Worm (Caenorhabditis elegans): ENCODE data around the gene Y102A11A.3.

The Y102A11A.3 gene

DNA sequence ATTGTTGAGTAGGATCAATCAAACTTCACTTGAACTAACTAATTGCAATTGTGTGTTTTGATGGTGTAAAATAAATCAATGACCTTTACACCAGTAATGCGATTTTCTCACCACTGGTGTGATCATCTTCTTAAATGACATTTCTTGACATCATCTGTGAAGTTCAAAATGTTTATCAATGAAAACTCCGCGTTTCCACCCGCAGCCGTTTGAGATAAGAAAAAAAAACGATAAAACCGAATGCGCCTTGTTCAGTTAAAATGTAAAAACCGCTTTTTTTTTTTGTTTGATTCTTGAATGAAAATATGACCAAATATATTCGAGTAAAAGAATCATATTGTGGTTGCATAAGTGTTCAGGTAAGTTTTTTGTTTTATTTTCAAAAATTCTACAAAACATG, 32.7 kb downstream of the Y102A11A.3 start, which contains the start of gene Y102A11A.1:
Gene Y102A11A.1 (plus strand): TSS at position 223 of the 400 bp plus-strand sequence.
- TF ChIP-seq nhr-12 (tag; optimal IDR thresholded peaks at IDR 0.05) (no peak), fos-1 (tag; optimal IDR thresholded peaks at IDR 0.05) (peak; percentile 23)

DNA sequence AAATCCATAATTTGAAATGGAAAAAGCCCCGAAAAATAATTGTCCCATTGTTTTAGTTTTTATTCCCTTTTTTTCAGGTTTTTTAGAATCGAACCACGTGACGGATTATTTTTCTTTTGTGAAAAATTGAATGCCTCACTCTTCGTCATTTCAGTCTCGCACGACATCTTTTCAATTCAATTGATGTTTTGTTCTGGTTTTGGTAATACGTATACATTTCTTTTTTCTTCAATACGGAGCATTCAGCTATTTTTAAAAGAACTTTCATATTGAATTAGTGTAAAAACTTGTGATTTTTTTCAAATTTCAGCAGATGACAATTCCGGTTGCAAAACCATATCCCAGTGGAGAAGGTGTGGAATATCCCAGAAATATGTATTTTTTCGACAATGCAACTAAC, 45.8 kb downstream of the Y102A11A.3 start, which contains the start of gene F49H12.7:
Gene F49H12.7 (plus strand): TSS at position 301 of the 400 bp plus-strand sequence.
- TF ChIP-seq unc-55 (GFP tag; optimal IDR thresholded peaks at IDR 0.05) = no peak

DNA sequence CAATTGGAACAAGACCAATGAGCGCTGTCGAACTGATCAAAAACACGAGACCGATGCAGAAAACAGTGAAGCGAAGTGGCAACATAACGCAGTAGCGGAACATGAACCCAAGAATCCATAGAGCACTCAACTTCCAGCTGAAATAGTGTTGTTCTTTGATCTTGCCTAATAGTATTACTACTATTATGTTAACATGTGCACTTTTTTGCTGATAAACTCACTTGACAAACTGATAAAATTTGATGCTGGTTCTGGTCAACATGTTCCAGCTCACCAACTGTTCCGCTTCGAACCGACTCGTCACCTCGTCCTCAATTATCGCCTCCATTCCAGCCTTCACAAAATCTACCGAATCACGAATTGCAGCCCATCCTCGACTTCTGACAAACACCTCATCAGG, 49.3 kb downstream of the Y102A11A.3 start:
- no peak for TF ChIP-seq egl-27 (tag; optimal IDR thresholded peaks at IDR 0.05)
- no peak for TF ChIP-seq lin-11 (tag; optimal IDR thresholded peaks at IDR 0.05)
- no peak for TF ChIP-seq ZK546.5 (tag; optimal IDR thresholded peaks at IDR 0.05)
- TF ChIP-seq elt-3 (tag; optimal IDR thresholded peaks at IDR 0.05) = no peak
- TF ChIP-seq elt-1 (tag; optimal IDR thresholded peaks at IDR 0.05) = no peak
- TF ChIP-seq sma-9 (GFP tag; optimal IDR thresholded peaks at IDR 0.05) = peak; percentile 35
- no peak for TF ChIP-seq sma-9 (tag; optimal IDR thresholded peaks at IDR 0.05)
- TF ChIP-seq Y55F3AM.14 (GFP tag; optimal IDR thresholded peaks at IDR 0.05) = no peak
- no peak for TF ChIP-seq ceh-82 (tag; optimal IDR thresholded peaks at IDR 0.05)
- no peak for TF ChIP-seq unc-55 (GFP tag; optimal IDR thresholded peaks at IDR 0.05)
- TF ChIP-seq unc-62 (GFP tag; optimal IDR thresholded peaks at IDR 0.05) = no peak
- no peak for TF ChIP-seq alr-1 (tag; optimal IDR thresholded peaks at IDR 0.05)
- no peak for TF ChIP-seq ztf-4 (tag; optimal IDR thresholded peaks at IDR 0.05)
- no peak for TF ChIP-seq nhr-12 (tag; optimal IDR thresholded peaks at IDR 0.05)
- no peak for TF ChIP-seq nhr-77 (tag; optimal IDR thresholded peaks at IDR 0.05)
- peak; percentile 20 for TF ChIP-seq fos-1 (tag; optimal IDR thresholded peaks at IDR 0.05)

DNA sequence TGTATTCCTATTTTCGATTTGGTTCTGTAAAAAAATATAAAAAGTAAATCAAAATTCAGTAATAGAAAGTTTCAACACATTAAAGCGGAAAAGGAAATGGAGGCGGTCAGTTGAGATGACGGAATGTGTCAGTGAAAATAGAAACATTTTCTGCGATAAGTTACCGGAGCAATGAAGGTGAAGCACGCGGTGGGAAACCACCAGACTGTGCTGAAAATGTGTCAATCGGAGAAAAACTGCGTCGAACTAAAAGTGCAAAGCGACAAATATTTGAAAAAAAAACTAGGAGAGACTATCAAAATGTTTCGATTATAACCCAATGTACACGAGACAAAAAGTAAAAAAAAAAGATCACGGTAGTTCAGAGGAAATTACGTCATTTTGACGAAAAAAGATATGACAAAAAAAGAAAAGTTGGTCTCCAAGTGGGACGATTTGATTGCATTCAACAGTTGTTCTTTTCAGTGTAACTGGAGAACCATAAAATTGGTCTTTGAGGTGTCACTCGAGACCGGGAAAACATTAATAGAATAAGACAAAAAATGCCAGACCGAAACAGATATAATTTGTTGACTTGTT, 51.6 kb downstream of the Y102A11A.3 start, which contains the start of gene acl-4:
Gene acl-4 (minus strand): TSS at position 27 of the 579 bp plus-strand sequence.
- TF ChIP-seq elt-3 (tag; optimal IDR thresholded peaks at IDR 0.05) = no peak
- TF ChIP-seq sma-3 (GFP tag; optimal IDR thresholded peaks at IDR 0.05) = no peak
- TF ChIP-seq ceh-82 (tag; optimal IDR thresholded peaks at IDR 0.05) = no peak
- TF ChIP-seq ztf-1 (GFP tag; conservative IDR thresholded peaks at IDR 0.05) = no peak
- TF ChIP-seq elt-1 (tag; optimal IDR thresholded peaks at IDR 0.05) = no peak
- no peak for TF ChIP-seq blmp-1 (tag; optimal IDR thresholded peaks at IDR 0.05; ENCODE audit: insufficient read depth)
- TF ChIP-seq C34F6.9 (tag; optimal IDR thresholded peaks at IDR 0.05) = no peak
- no peak for TF ChIP-seq unc-55 (GFP tag; optimal IDR thresholded peaks at IDR 0.05)
- TF ChIP-seq ceh-16 (tag; optimal IDR thresholded peaks at IDR 0.05) = no peak
- peak; percentile 14 for TF ChIP-seq fos-1 (tag; optimal IDR thresholded peaks at IDR 0.05)
- peak; percentile 14 for TF ChIP-seq nhr-129 (tag; optimal IDR thresholded peaks at IDR 0.05)

DNA sequence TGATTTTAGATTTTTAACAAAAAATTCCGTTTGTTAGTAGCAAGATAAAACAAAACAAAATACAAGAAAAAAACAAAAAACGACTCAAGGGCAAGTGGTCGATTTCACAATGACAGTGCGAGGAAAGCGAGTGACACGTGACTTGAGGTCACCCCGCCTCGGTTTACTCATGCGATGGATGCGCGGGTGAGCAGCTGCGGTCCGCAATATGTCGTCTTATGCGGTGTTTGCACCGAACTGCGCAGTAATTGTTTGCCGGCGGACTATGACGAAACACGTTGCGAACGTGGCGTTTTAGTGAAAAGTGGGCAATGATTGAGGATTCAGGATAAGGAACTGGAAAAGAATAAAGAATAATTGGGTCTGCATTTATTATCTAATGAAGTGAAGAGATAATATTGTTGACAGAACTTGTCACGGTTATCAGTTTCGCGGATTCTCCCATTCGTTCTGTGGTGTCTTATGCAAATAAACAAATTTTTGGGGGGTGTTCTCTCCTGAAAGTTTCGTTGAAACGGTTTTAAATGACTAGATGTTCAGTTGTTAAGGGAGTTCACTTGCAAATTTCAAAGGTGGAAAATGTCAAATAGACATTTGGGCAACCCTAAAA, 52.5 kb downstream of the Y102A11A.3 start:
- TF ChIP-seq fos-1 (tag; optimal IDR thresholded peaks at IDR 0.05) (peak; percentile 37), peb-1 (tag; optimal IDR thresholded peaks at IDR 0.05) (no peak), nhr-12 (tag; optimal IDR thresholded peaks at IDR 0.05) (no peak), lin-39 (tag; optimal IDR thresholded peaks at IDR 0.05) (no peak), egl-27 (tag; optimal IDR thresholded peaks at IDR 0.05) (no peak), skn-1 (tag; optimal IDR thresholded peaks at IDR 0.05) (no peak), nhr-6 (tag; optimal IDR thresholded peaks at IDR 0.05) (no peak), mbf-1 (tag; optimal IDR thresholded peaks at IDR 0.05) (no peak), gmeb-1 (tag; optimal IDR thresholded peaks at IDR 0.05) (peak; percentile 52), dmd-4 (tag; optimal IDR thresholded peaks at IDR 0.05) (no peak), mdl-1 (tag; optimal IDR thresholded peaks at IDR 0.05) (peak; percentile 64 to 87), alr-1 (tag; optimal IDR thresholded peaks at IDR 0.05) (no peak), unc-39 (tag; optimal IDR thresholded peaks at IDR 0.05) (no peak), lin-11 (tag; optimal IDR thresholded peaks at IDR 0.05) (peak; percentile 77), elt-3 (tag; optimal IDR thresholded peaks at IDR 0.05) (no peak), lsy-2 (tag; optimal IDR thresholded peaks at IDR 0.05) (no peak), snpc-4 (tag; optimal IDR thresholded peaks at IDR 0.05) (peak; percentile 48), ceh-82 (tag; optimal IDR thresholded peaks at IDR 0.05) (no peak), C34F6.9 (tag; optimal IDR thresholded peaks at IDR 0.05) (peak; percentile 88), nhr-10 (tag; optimal IDR thresholded peaks at IDR 0.05) (peak; percentile 37), nhr-129 (tag; optimal IDR thresholded peaks at IDR 0.05) (peak; percentile 87), nhr-21 (tag; optimal IDR thresholded peaks at IDR 0.05) (peak; percentile 30), sma-9 (GFP tag; optimal IDR thresholded peaks at IDR 0.05) (peak; percentile 79), sma-9 (tag; optimal IDR thresholded peaks at IDR 0.05) (no peak), ZK546.5 (tag; optimal IDR thresholded peaks at IDR 0.05) (no peak), ztf-11 (tag; optimal IDR thresholded peaks at IDR 0.05) (no peak), blmp-1 (tag; optimal IDR thresholded peaks at IDR 0.05; ENCODE audit: insufficient read depth) (no peak), mab-5 (tag; optimal IDR thresholded peaks at IDR 0.05) (peak; percentile 68), ama-1 (optimal IDR thresholded peaks at IDR 0.05) (peak; percentile 15), F13H6.1 (tag; optimal IDR thresholded peaks at IDR 0.05) (peak; percentile 73), nhr-25 (tag; optimal IDR thresholded peaks at IDR 0.05) (peak; percentile 86), nhr-23 (tag; optimal IDR thresholded peaks at IDR 0.05) (no peak), sma-3 (GFP tag; optimal IDR thresholded peaks at IDR 0.05) (peak; percentile 62), elt-1 (tag; optimal IDR thresholded peaks at IDR 0.05) (no peak), nhr-77 (tag; optimal IDR thresholded peaks at IDR 0.05) (no peak), ztf-4 (tag; optimal IDR thresholded peaks at IDR 0.05) (peak; percentile 42)
